Worm (Caenorhabditis elegans): ENCODE data around the gene plx-1.

DNA sequence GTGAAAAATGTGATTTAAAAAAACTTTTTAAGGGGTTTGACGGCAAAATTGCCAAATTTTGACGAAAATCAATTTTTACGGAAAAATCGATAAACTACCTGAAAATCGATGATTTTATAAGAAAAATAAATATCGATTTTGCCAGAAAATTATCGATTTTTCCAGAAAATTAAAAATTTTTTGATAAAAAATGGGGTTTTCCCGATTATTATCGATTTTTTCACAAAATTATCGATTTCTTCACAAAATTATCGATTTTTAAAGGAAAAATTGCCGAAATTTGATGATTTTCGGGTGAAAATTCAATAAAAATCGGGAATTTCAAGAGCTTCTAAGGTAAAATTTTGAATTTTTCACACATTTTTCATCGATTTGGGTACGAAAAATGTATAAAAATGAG is 47.3 kb downstream of the plx-1 start:
- TF ChIP-seq skn-1 (tag; optimal IDR thresholded peaks at IDR 0.05), result no peak
- TF ChIP-seq snpc-4 (tag; optimal IDR thresholded peaks at IDR 0.05), result no peak
- TF ChIP-seq tbx-2 (tag; optimal IDR thresholded peaks at IDR 0.05), result no peak
- TF ChIP-seq mdl-1 (tag; optimal IDR thresholded peaks at IDR 0.05), result no peak
- TF ChIP-seq ceh-88 (GFP tag; IDR thresholded peaks at IDR 0.05), result no peak
- TF ChIP-seq blmp-1 (tag; optimal IDR thresholded peaks at IDR 0.05), result no peak
- no peak for TF ChIP-seq vab-15 (tag; optimal IDR thresholded peaks at IDR 0.05)
- no peak for TF ChIP-seq lin-35 (GFP tag; optimal IDR thresholded peaks at IDR 0.05)
- no peak for TF ChIP-seq lir-3 (tag; optimal IDR thresholded peaks at IDR 0.05; ENCODE audit: poor library complexity)
- TF ChIP-seq unc-62 (GFP tag; optimal IDR thresholded peaks at IDR 0.05), result no peak
- no peak for TF ChIP-seq ceh-8 (GFP tag; optimal IDR thresholded peaks at IDR 0.05)
- TF ChIP-seq unc-98 (GFP tag; IDR thresholded peaks at IDR 0.05), result no peak
- TF ChIP-seq nhr-90 (tag; optimal IDR thresholded peaks at IDR 0.05; ENCODE audit: poor library complexity), result no peak
